Worm (Caenorhabditis elegans) whole organism, L2 larva: ENCODE measurements around the gene F54D5.4.

ENCODE experiments used
- F13H6.1 ChIP-seq: sonication (generic microtip); optimal IDR thresholded peaks from 2 replicates; lab custom pipeline; 2016; ENCODE audit warnings: missing genetic modification characterization, missing compliant biosample characterization
- ZK546.5 ChIP-seq: sonication (generic microtip); optimal IDR thresholded peaks from 2 replicates; lab custom pipeline; 2017; ENCODE audit warnings: missing biosample characterization, missing genetic modification characterization
- ama-1 ChIP-seq: fragments of 150-350 bp; optimal IDR thresholded peaks from 2 replicates; lab custom pipeline; 2018; ENCODE audit warnings: inconsistent platforms
- elt-3 ChIP-seq: sonication (generic microtip); optimal IDR thresholded peaks from 2 replicates; lab custom pipeline; 2017; ENCODE audit warnings: missing biosample characterization, missing genetic modification characterization
- lin-11 ChIP-seq: fragments of 150-350 bp; sonication (generic microtip); optimal IDR thresholded peaks from 2 replicates; lab custom pipeline; 2014; ENCODE audit warnings: missing biosample characterization, missing genetic modification characterization, inconsistent platforms, mixed read lengths
- mab-5 ChIP-seq: fragments of 150-350 bp; optimal IDR thresholded peaks from 2 replicates; lab custom pipeline; 2014; ENCODE audit warnings: missing biosample characterization, missing genetic modification characterization
- nhr-11 ChIP-seq: fragments of 150-350 bp; optimal IDR thresholded peaks from 2 replicates; lab custom pipeline; 2014; ENCODE audit warnings: missing biosample characterization, missing genetic modification characterization
- nhr-237 ChIP-seq: fragments of 150-350 bp; optimal IDR thresholded peaks from 2 replicates; lab custom pipeline; 2014; ENCODE audit warnings: missing biosample characterization, missing genetic modification characterization
- skn-1 ChIP-seq: sonication (generic microtip); optimal IDR thresholded peaks from 2 replicates; lab custom pipeline; 2017; ENCODE audit warnings: missing biosample characterization, missing genetic modification characterization
- zag-1 ChIP-seq: fragments of 150-350 bp; optimal IDR thresholded peaks from 2 replicates; lab custom pipeline; 2014; ENCODE audit warnings: missing biosample characterization, missing genetic modification characterization

ce11 chrII:11591558-11591957 is 21.9 kb downstream of the F54D5.4 start:
- TF ChIP-seq nhr-11 (tag; lab: Kevin White, UChicago) (no peak), ama-1 (lab: Kevin White, UChicago) (no peak), ZK546.5 (tag; lab: Kevin White, UChicago) (no peak), zag-1 (tag; lab: Kevin White, UChicago) (no peak), F13H6.1 (tag; lab: Kevin White, UChicago) (no peak), mab-5 (tag; lab: Kevin White, UChicago) (no peak), skn-1 (tag; lab: Kevin White, UChicago) (no peak), elt-3 (no peak), lin-11 (tag; lab: Kevin White, UChicago) (no peak), nhr-237 (tag; lab: Kevin White, UChicago) (no peak)
